Fruit fly (Drosophila melanogaster): Measurements from ENCODE around the gene Usp10.

Gene Usp10

dm6 chr3L:899304-899703 lies 27.6 kb downstream of the Usp10 start:
- TF ChIP-seq CG8159 (tag; optimal IDR thresholded peaks at IDR 0.05), result no peak
- no peak for TF ChIP-seq D1 (tag; optimal IDR thresholded peaks at IDR 0.05)
- no peak for TF ChIP-seq Snoo (tag; optimal IDR thresholded peaks at IDR 0.05)
- TF ChIP-seq CG10348 (GFP tag; IDR thresholded peaks at IDR 0.05), result no peak
- TF ChIP-seq CG4496 (GFP tag; IDR thresholded peaks at IDR 0.05), result no peak
- no peak for TF ChIP-seq Ets98B (GFP tag; IDR thresholded peaks at IDR 0.05)
- no peak for TF ChIP-seq CG13204 (GFP tag; optimal IDR thresholded peaks at IDR 0.05)
- no peak for TF ChIP-seq gl (tag; optimal IDR thresholded peaks at IDR 0.05)
- no peak for TF ChIP-seq CG8301 (tag; optimal IDR thresholded peaks at IDR 0.05)
- TF ChIP-seq CG32121 (GFP tag; IDR thresholded peaks at IDR 0.05), result no peak
- no peak for TF ChIP-seq fd96Ca (GFP tag; IDR thresholded peaks at IDR 0.05)
- no peak for TF ChIP-seq rn (GFP tag; IDR thresholded peaks at IDR 0.05)
- no peak for TF ChIP-seq CG34367 (tag; optimal IDR thresholded peaks at IDR 0.05)
- no peak for TF ChIP-seq CG14655 (GFP tag; optimal IDR thresholded peaks at IDR 0.05)
- no peak for TF ChIP-seq EcR (GFP tag; optimal IDR thresholded peaks at IDR 0.05)
- no peak for TF ChIP-seq CG9948 (tag; optimal IDR thresholded peaks at IDR 0.05)
- TF ChIP-seq CG17806 (tag; optimal IDR thresholded peaks at IDR 0.05), result no peak
- TF ChIP-seq Pif1A (GFP tag; optimal IDR thresholded peaks at IDR 0.05), result no peak

- TF ChIP-seq Snoo (tag; optimal IDR thresholded peaks at IDR 0.05) (no peak), EcR (GFP tag; optimal IDR thresholded peaks at IDR 0.05) (no peak), CG14655 (GFP tag; optimal IDR thresholded peaks at IDR 0.05) (no peak), CG9948 (tag; optimal IDR thresholded peaks at IDR 0.05) (no peak), D1 (tag; optimal IDR thresholded peaks at IDR 0.05) (no peak), Pif1B (GFP tag; optimal IDR thresholded peaks at IDR 0.05) (no peak), gl (tag; optimal IDR thresholded peaks at IDR 0.05) (no peak), Ets98B (GFP tag; IDR thresholded peaks at IDR 0.05) (no peak), CG17806 (tag; optimal IDR thresholded peaks at IDR 0.05) (no peak), rn (GFP tag; IDR thresholded peaks at IDR 0.05) (no peak)
Measured at dm6 chr3L:900466-901249, 29.0 kb downstream of the Usp10 start.

- no peak for TF ChIP-seq Ets98B (GFP tag; IDR thresholded peaks at IDR 0.05)
- TF ChIP-seq CG17806 (tag; optimal IDR thresholded peaks at IDR 0.05), result no peak
- TF ChIP-seq CG8159 (tag; optimal IDR thresholded peaks at IDR 0.05), result no peak
- no peak for TF ChIP-seq CG14655 (GFP tag; optimal IDR thresholded peaks at IDR 0.05)
- no peak for TF ChIP-seq CG32121 (GFP tag; IDR thresholded peaks at IDR 0.05)
- TF ChIP-seq CG13204 (GFP tag; optimal IDR thresholded peaks at IDR 0.05), result no peak
- TF ChIP-seq CG12605 (GFP tag; IDR thresholded peaks at IDR 0.05), result no peak
- TF ChIP-seq fd96Ca (GFP tag; IDR thresholded peaks at IDR 0.05), result no peak
- TF ChIP-seq D1 (tag; optimal IDR thresholded peaks at IDR 0.05), result no peak
- no peak for TF ChIP-seq rn (GFP tag; IDR thresholded peaks at IDR 0.05)
- no peak for TF ChIP-seq Snoo (tag; optimal IDR thresholded peaks at IDR 0.05)
- TF ChIP-seq Pif1A (GFP tag; optimal IDR thresholded peaks at IDR 0.05), result no peak
- no peak for TF ChIP-seq CG9948 (tag; optimal IDR thresholded peaks at IDR 0.05)
- TF ChIP-seq CG15710 (tag; optimal IDR thresholded peaks at IDR 0.05), result no peak
- no peak for TF ChIP-seq CG8301 (tag; optimal IDR thresholded peaks at IDR 0.05)
- no peak for TF ChIP-seq EcR (GFP tag; optimal IDR thresholded peaks at IDR 0.05)
- TF ChIP-seq Pif1B (GFP tag; optimal IDR thresholded peaks at IDR 0.05), result no peak
Measured at dm6 chr3L:901442-901841, 29.7 kb downstream of the Usp10 start.

dm6 chr3L:902598-902997 lies 30.9 kb downstream of the Usp10 start, which contains the start of gene mat:
TSS of gene mat (plus strand) at chr3L:902898.
- no peak for TF ChIP-seq CG4496 (GFP tag; IDR thresholded peaks at IDR 0.05)

dm6 chr3L:903900-904299 lies 32.2 kb downstream of the Usp10 start:
- TF ChIP-seq CG10348 (GFP tag; IDR thresholded peaks at IDR 0.05) (no peak), fd96Ca (GFP tag; IDR thresholded peaks at IDR 0.05) (no peak)

- TF ChIP-seq gl (tag; optimal IDR thresholded peaks at IDR 0.05), result no peak
- no peak for TF ChIP-seq EcR (GFP tag; optimal IDR thresholded peaks at IDR 0.05)
- TF ChIP-seq rn (GFP tag; IDR thresholded peaks at IDR 0.05), result no peak
- no peak for TF ChIP-seq Pif1B (GFP tag; optimal IDR thresholded peaks at IDR 0.05)
- TF ChIP-seq D1 (tag; optimal IDR thresholded peaks at IDR 0.05), result no peak
- TF ChIP-seq CG8159 (tag; optimal IDR thresholded peaks at IDR 0.05), result peak; percentile 71
- TF ChIP-seq Pif1A (GFP tag; optimal IDR thresholded peaks at IDR 0.05), result peak; percentile 4
- TF ChIP-seq Snoo (tag; optimal IDR thresholded peaks at IDR 0.05), result peak; percentile 41
- TF ChIP-seq CG17806 (tag; optimal IDR thresholded peaks at IDR 0.05), result peak; percentile 53
- no peak for TF ChIP-seq CG10348 (GFP tag; IDR thresholded peaks at IDR 0.05)
- peak; percentile 36 for TF ChIP-seq CG9948 (tag; optimal IDR thresholded peaks at IDR 0.05)
- TF ChIP-seq CG34367 (tag; optimal IDR thresholded peaks at IDR 0.05), result peak; percentile 48
- TF ChIP-seq CG4496 (GFP tag; IDR thresholded peaks at IDR 0.05), result no peak
- peak; percentile 61 for TF ChIP-seq CG15710 (tag; optimal IDR thresholded peaks at IDR 0.05)
- no peak for TF ChIP-seq CG13204 (GFP tag; optimal IDR thresholded peaks at IDR 0.05)
- TF ChIP-seq CG32121 (GFP tag; IDR thresholded peaks at IDR 0.05), result no peak
- no peak for TF ChIP-seq fd96Ca (GFP tag; IDR thresholded peaks at IDR 0.05)
- TF ChIP-seq CG14655 (GFP tag; optimal IDR thresholded peaks at IDR 0.05), result peak; percentile 22
- TF ChIP-seq CG12605 (GFP tag; IDR thresholded peaks at IDR 0.05), result no peak
- no peak for TF ChIP-seq CG8301 (tag; optimal IDR thresholded peaks at IDR 0.05)
- no peak for TF ChIP-seq Ets98B (GFP tag; IDR thresholded peaks at IDR 0.05)
Measured at dm6 chr3L:904364-904763, 32.7 kb downstream of the Usp10 start.

Measured in whole organism, pupa.